Fruit fly (Drosophila melanogaster) whole organism, adult: ENCODE data around the gene CG10508.

Source experiments
- CG11617 ChIP-seq: fragments of 200-800 bp; sonication (Bioruptor generic); optimal IDR thresholded peaks from 2 replicates; lab custom pipeline; 2017; ENCODE audit warnings: mild to moderate bottlenecking, missing biosample characterization, missing genetic modification reagents, missing genetic modification characterization
- CG12768 ChIP-seq: fragments of 200-800 bp; sonication (Bioruptor generic); optimal IDR thresholded peaks from 2 replicates; lab custom pipeline; 2017; ENCODE audit warnings: missing biosample characterization, missing genetic modification characterization, mild to moderate bottlenecking, moderate library complexity, missing genetic modification reagents
- CG14711 ChIP-seq: fragments of 200-800 bp; sonication (Bioruptor generic); optimal IDR thresholded peaks from 2 replicates; lab custom pipeline; 2018; ENCODE audit warnings: missing biosample characterization, mild to moderate bottlenecking, missing genetic modification characterization, moderate library complexity
- CG1620 ChIP-seq: fragments of 200-800 bp; sonication (Bioruptor generic); optimal IDR thresholded peaks from 2 replicates; lab custom pipeline; 2016; ENCODE audit warnings: missing biosample characterization, missing genetic modification characterization
- CG33017 ChIP-seq: fragments of 200-800 bp; sonication (Bioruptor generic); optimal IDR thresholded peaks from 2 replicates; lab custom pipeline; 2018; ENCODE audit warnings: missing biosample characterization, mild to moderate bottlenecking, missing genetic modification characterization, moderate library complexity
- CG5204 ChIP-seq: fragments of 200-800 bp; sonication (Bioruptor generic); optimal IDR thresholded peaks from 2 replicates; lab custom pipeline; 2016; ENCODE audit warnings: missing biosample characterization, missing genetic modification characterization
- CG7045 ChIP-seq: fragments of 200-800 bp; sonication (Bioruptor generic); optimal IDR thresholded peaks from 2 replicates; lab custom pipeline; 2017; ENCODE audit warnings: missing biosample characterization, mild to moderate bottlenecking, missing genetic modification characterization
- CG7101 ChIP-seq: fragments of 200-800 bp; sonication (Bioruptor generic); optimal IDR thresholded peaks from 2 replicates; lab custom pipeline; 2018; ENCODE audit warnings: missing biosample characterization, mild to moderate bottlenecking, missing genetic modification characterization, moderate library complexity
- Clk ChIP-seq: fragments of 200-800 bp; sonication (Bioruptor generic); optimal IDR thresholded peaks from 2 replicates; lab custom pipeline; 2017; ENCODE audit warnings: missing biosample characterization, missing genetic modification characterization
- Crg-1 ChIP-seq: fragments of 200-800 bp; sonication (Bioruptor generic); optimal IDR thresholded peaks from 2 replicates; lab custom pipeline; 2016; ENCODE audit warnings: missing biosample characterization, missing genetic modification characterization
- Hr96 ChIP-seq: fragments of 200-800 bp; sonication (Bioruptor generic); optimal IDR thresholded peaks from 2 replicates; lab custom pipeline; 2016; ENCODE audit warnings: missing biosample characterization, missing genetic modification characterization
- Mnt ChIP-seq: fragments of 200-800 bp; sonication (Bioruptor generic); optimal IDR thresholded peaks from 2 replicates; lab custom pipeline; 2016; ENCODE audit warnings: missing biosample characterization, mild to moderate bottlenecking, missing genetic modification characterization
- bab1 ChIP-seq: fragments of 200-800 bp; sonication (Bioruptor generic); optimal IDR thresholded peaks from 3 replicates; lab custom pipeline; 2019; ENCODE audit warnings: missing biosample characterization, mild to moderate bottlenecking, missing genetic modification characterization, moderate library complexity
- cic ChIP-seq: fragments of 200-800 bp; sonication (Bioruptor generic); optimal IDR thresholded peaks from 2 replicates; lab custom pipeline; 2017; ENCODE audit warnings: missing biosample characterization, mild to moderate bottlenecking, missing genetic modification characterization, moderate library complexity
- cnc ChIP-seq, 2 experiments: fragments of >200 bp; optimal IDR thresholded peaks; 2 replicates each; lab custom pipeline; 2017
- kay ChIP-seq: fragments of 200-800 bp; sonication (Bioruptor generic); peaks from one replicate; lab custom pipeline; 2016; ENCODE audit warnings: missing biosample characterization, missing genetic modification characterization, borderline replicate concordance
- ovo ChIP-seq: fragments of 200-800 bp; sonication (Bioruptor generic); optimal IDR thresholded peaks from 2 replicates; lab custom pipeline; 2016; ENCODE audit warnings: missing biosample characterization, missing genetic modification characterization
- pad ChIP-seq: fragments of 200-800 bp; sonication (Bioruptor generic); optimal IDR thresholded peaks from 3 replicates; lab custom pipeline; 2017; ENCODE audit warnings: missing biosample characterization, missing genetic modification characterization, mild to moderate bottlenecking, moderate library complexity, missing genetic modification reagents
- tj ChIP-seq: fragments of 200-800 bp; sonication (Bioruptor generic); optimal IDR thresholded peaks from 3 replicates; lab custom pipeline; 2017; ENCODE audit warnings: missing biosample characterization, mild to moderate bottlenecking, missing genetic modification characterization, moderate library complexity
- toe ChIP-seq: fragments of 200-800 bp; sonication (Bioruptor generic); optimal IDR thresholded peaks from 2 replicates; lab custom pipeline; 2016; ENCODE audit warnings: missing biosample characterization, missing genetic modification characterization

The CG10508 gene

dm6 chr3L:21216697-21217291 is 6.8 kb downstream of the CG10508 start, which contains the start of the genes Trmt112 and Ilk:
TSS of gene Trmt112 (minus strand) at chr3L:21216839.
TSS of gene Ilk (plus strand) at chr3L:21216901.
- TF ChIP-seq CG1620 (GFP tag; lab: Kevin White, UChicago), result peak; percentile 5
- TF ChIP-seq bab1 (GFP tag; lab: Kevin White, UChicago), result peak; percentile 39
- TF ChIP-seq cnc (optimal IDR thresholded peaks at IDR 0.05; lab: Kevin White, UChicago), result no peak
- TF ChIP-seq tj (GFP tag; lab: Kevin White, UChicago), result peak; percentile 1
- no peak for TF ChIP-seq Crg-1 (GFP tag; lab: Kevin White, UChicago)
- TF ChIP-seq Mnt (GFP tag; lab: Kevin White, UChicago), result peak; percentile 88

- TF ChIP-seq cic (peak; percentile 0), pad (GFP tag; lab: Kevin White, UChicago) (no peak)
Measured at dm6 chr3L:21219160-21219559, 9.1 kb downstream of the CG10508 start.

DNA sequence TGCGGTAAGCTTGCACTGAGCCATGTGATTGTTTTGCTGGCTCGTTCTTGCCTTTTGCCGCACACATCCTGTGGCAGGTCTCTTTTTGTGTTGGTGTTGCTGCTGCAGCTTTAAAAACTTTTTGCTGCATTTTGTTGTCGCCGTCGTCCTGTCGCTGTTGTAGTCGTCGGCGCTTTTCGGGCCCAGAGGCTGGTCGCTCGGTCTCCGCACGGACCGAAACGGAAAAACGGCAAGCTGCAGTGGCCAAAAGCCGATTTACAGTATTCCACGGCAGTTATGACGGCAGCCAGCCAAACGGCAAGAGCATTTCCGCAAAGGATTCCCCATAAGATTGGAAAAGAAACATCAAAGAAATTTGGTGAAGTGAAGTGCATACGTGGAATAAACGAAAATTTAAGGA is 10.1 kb downstream of the CG10508 start, which contains the start of gene CG43219:
Gene CG43219, plus strand, starts transcription at position 301 of the 400 bp plus-strand sequence.
- TF ChIP-seq ovo (GFP tag; lab: Kevin White, UChicago) (no peak), bab1 (GFP tag; lab: Kevin White, UChicago) (no peak), kay (GFP tag; lab: Kevin White, UChicago) (no peak), CG7045 (no peak), CG33017 (tag; lab: Kevin White, UChicago) (no peak), CG11617 (GFP tag; lab: Kevin White, UChicago) (no peak)

- TF ChIP-seq CG5204, result no peak
- no peak for TF ChIP-seq cnc (optimal IDR thresholded peaks at IDR 0.05; lab: Kevin White, UChicago)
Measured at dm6 chr3L:21223268-21223667, 13.3 kb downstream of the CG10508 start.

DNA sequence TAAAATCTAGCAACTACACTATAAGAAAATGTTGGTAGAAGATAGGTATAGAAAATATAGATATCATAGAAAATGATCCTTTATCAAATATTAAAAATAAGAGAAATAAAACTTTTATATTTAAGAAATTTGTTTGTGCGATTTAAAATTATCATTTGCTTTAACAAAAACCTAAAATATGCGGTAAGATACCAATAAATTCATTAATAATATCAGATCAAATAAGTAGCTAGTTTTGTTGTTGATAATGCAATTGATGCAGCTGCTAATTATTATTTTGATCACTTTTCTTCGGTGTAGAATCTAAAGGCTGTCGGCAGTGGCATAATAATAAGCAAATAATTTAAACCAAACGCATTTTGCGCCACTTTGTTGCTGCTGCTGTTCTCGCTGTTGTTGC is 14.3 kb downstream of the CG10508 start:
- TF ChIP-seq toe (GFP tag; lab: Kevin White, UChicago) (no peak), Clk (GFP tag; lab: Kevin White, UChicago) (no peak), ovo (GFP tag; lab: Kevin White, UChicago) (no peak), tj (GFP tag; lab: Kevin White, UChicago) (peak; percentile 5), cnc (optimal IDR thresholded peaks at IDR 0.05; lab: Kevin White, UChicago) (no peak), CG14711 (tag; lab: Kevin White, UChicago) (no peak), cic (no peak), pad (GFP tag; lab: Kevin White, UChicago) (no peak), CG7101 (tag; lab: Kevin White, UChicago) (no peak), Hr96 (GFP tag; lab: Kevin White, UChicago) (no peak), CG5204 (no peak), CG11617 (GFP tag; lab: Kevin White, UChicago) (peak; percentile 13), CG7045 (peak; percentile 4), CG12768 (GFP tag; lab: Kevin White, UChicago) (no peak), CG33017 (tag; lab: Kevin White, UChicago) (peak; percentile 7), bab1 (GFP tag; lab: Kevin White, UChicago) (no peak), Mnt (GFP tag; lab: Kevin White, UChicago) (no peak), kay (GFP tag; lab: Kevin White, UChicago) (no peak)

DNA sequence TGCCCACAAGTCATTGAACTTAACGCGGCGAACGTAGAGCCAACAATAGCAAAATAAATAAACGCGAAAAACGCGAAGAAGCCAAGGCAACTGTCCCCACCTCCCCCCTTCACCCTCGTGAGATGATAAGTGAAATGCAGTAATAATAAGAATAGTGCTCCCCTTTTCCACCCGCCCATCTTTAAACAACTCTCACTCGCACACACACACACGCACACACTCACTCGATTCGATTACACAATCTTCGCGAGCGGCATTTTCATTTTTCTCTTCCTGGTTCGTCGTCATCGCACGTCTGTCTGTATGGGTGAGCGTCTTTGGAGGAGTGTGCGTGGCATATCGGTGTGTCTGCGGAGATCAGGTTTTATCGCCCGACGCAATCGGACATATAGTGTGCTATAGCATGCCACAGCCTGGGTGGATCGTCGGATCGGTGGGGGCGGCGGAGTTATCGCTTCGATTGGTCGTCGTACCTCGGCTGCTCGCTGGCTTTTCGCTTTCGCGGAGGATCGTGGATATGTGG is 14.7 kb downstream of the CG10508 start:
- TF ChIP-seq cic, result peak; percentile 58
- TF ChIP-seq CG7045, result no peak

- TF ChIP-seq CG14711 (tag; lab: Kevin White, UChicago) (no peak), ovo (GFP tag; lab: Kevin White, UChicago) (no peak)
Measured at dm6 chr3L:21225642-21226041, 15.6 kb downstream of the CG10508 start.

dm6 chr3L:21226309-21226708 is 16.3 kb downstream of the CG10508 start, which contains the start of gene Eip78C:
TSS of gene Eip78C (plus strand) at chr3L:21226609.
- TF ChIP-seq Crg-1 (GFP tag; lab: Kevin White, UChicago) (no peak), cnc (optimal IDR thresholded peaks at IDR 0.05; lab: Kevin White, UChicago) (no peak), CG7101 (tag; lab: Kevin White, UChicago) (no peak), Clk (GFP tag; lab: Kevin White, UChicago) (no peak), pad (GFP tag; lab: Kevin White, UChicago) (no peak), Hr96 (GFP tag; lab: Kevin White, UChicago) (no peak), Mnt (GFP tag; lab: Kevin White, UChicago) (no peak), kay (GFP tag; lab: Kevin White, UChicago) (no peak), tj (GFP tag; lab: Kevin White, UChicago) (no peak), CG11617 (GFP tag; lab: Kevin White, UChicago) (no peak)
